Fruit fly (Drosophila melanogaster): Measurements from ENCODE around the gene tgy.
A peak's percentile ranks its signal among the peaks of the same experiment; 100 is the strongest.

The tgy gene

DNA sequence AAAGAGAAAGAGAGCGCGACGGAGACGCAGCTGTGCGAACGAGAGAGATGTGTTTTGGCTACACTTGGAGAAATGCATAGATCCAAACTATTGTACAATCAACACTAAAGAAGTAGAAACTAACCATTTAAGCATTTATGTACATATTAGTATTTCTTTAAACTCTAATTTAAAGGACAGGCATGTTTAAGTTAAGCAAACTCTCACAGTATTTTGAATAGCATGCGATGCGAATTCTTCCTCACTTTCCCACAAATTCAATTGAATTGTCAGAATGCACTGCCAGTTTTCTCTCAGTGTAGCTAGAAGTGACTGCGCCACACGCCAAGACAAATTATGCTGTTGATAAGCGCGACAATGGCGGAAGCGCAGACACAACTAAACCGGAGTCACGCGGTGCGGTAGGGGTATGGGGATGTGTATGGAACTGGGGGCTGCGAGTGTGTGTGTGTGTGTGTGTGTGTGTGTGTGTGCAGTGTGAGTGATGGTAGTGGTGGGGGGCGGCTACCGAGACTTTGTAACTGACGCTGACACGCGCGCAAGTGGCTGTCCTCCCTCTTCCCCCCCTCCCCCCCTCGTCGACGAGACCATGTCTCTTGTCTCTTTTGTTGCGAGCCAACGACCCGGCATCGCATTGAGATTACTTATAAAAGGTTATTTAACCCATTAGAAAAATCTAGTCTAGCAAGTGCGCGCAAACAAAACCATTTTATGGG, 20.1 kb downstream of the tgy start:
- TF ChIP-seq Ets96B (tag; optimal IDR thresholded peaks at IDR 0.05) (peak; percentile 17), Smox (GFP tag; optimal IDR thresholded peaks at IDR 0.05) (no peak), Hr4 (GFP tag; optimal IDR thresholded peaks at IDR 0.05) (peak; percentile 4), Sox14 (GFP tag; optimal IDR thresholded peaks at IDR 0.05) (peak; percentile 31), CG6808 (GFP tag; optimal IDR thresholded peaks at IDR 0.05) (peak; percentile 6), pdm3 (GFP tag; optimal IDR thresholded peaks at IDR 0.05) (peak; percentile 18), spab (GFP tag; optimal IDR thresholded peaks at IDR 0.05) (no peak), salr (GFP tag; optimal IDR thresholded peaks at IDR 0.05) (peak in 1 of 2 experiments; percentile 14), Hr38 (GFP tag; optimal IDR thresholded peaks at IDR 0.05) (no peak), dsx (GFP tag; optimal IDR thresholded peaks at IDR 0.05; ENCODE audit: poor library complexity, severe bottlenecking) (peak; percentile 7), Blimp-1 (GFP tag; optimal IDR thresholded peaks at IDR 0.05) (no peak), CG10669 (GFP tag; optimal IDR thresholded peaks at IDR 0.05) (peak; percentile 16), CG10631 (GFP tag; optimal IDR thresholded peaks at IDR 0.05) (peak; percentile 36), Met (GFP tag; optimal IDR thresholded peaks at IDR 0.05) (no peak), CG8632 (GFP tag; optimal IDR thresholded peaks at IDR 0.05) (no peak), achi (GFP tag; optimal IDR thresholded peaks at IDR 0.05) (peak; percentile 18), fkh (GFP tag; optimal IDR thresholded peaks at IDR 0.05) (no peak), acj6 (GFP tag; optimal IDR thresholded peaks at IDR 0.05) (no peak), Eip93F (GFP tag; optimal IDR thresholded peaks at IDR 0.05) (no peak), CG15336 (GFP tag; IDR thresholded peaks at IDR 0.05) (peak; percentile 44), CG7368 (GFP tag; optimal IDR thresholded peaks at IDR 0.05) (no peak), Hr39 (GFP tag; optimal IDR thresholded peaks at IDR 0.05) (no peak), fd59A (GFP tag; optimal IDR thresholded peaks at IDR 0.05) (peak; percentile 14), CG6276 (GFP tag; optimal IDR thresholded peaks at IDR 0.05) (peak; percentile 45), dac (GFP tag; optimal IDR thresholded peaks at IDR 0.05) (no peak), Lpt (GFP tag; optimal IDR thresholded peaks at IDR 0.05) (no peak), svp (GFP tag) (peak; percentile 53), eg (GFP tag; IDR thresholded peaks at IDR 0.05) (peak; percentile 45; the same call in 1 of the 3 replicates), ss (GFP tag; optimal IDR thresholded peaks at IDR 0.05) (no peak), Gug (GFP tag; IDR thresholded peaks at IDR 0.05) (0 out of 2 replicates have a peak, but pooled peaks have one; percentile 11), Ets21C (GFP tag; optimal IDR thresholded peaks at IDR 0.05) (no peak), CG16779 (tag; optimal IDR thresholded peaks at IDR 0.05) (no peak), CG3919 (GFP tag; optimal IDR thresholded peaks at IDR 0.05) (peak; percentile 23), lz (GFP tag; optimal IDR thresholded peaks at IDR 0.05) (no peak), topi (GFP tag; optimal IDR thresholded peaks at IDR 0.05) (no peak), CG31627 (GFP tag; optimal IDR thresholded peaks at IDR 0.05) (no peak), OdsH (GFP tag; optimal IDR thresholded peaks at IDR 0.05) (peak; percentile 27), CG32006 (GFP tag; optimal IDR thresholded peaks at IDR 0.05) (peak; percentile 73), CG8119 (GFP tag; IDR thresholded peaks at IDR 0.05) (peak; percentile 62; the same call in 2 of the 3 replicates), CG4318 (GFP tag; optimal IDR thresholded peaks at IDR 0.05) (peak; percentile 49), CG6792 (GFP tag; optimal IDR thresholded peaks at IDR 0.05) (no peak), CG34406 (GFP tag; optimal IDR thresholded peaks at IDR 0.05) (no peak), CG6854 (GFP tag; optimal IDR thresholded peaks at IDR 0.05) (no peak), Eip78C (GFP tag) (peak; percentile 63), CG9139 (GFP tag; optimal IDR thresholded peaks at IDR 0.05) (no peak), CG3032 (tag; optimal IDR thresholded peaks at IDR 0.05) (peak; percentile 13), CG8319 (GFP tag; optimal IDR thresholded peaks at IDR 0.05) (no peak), esn (GFP tag; optimal IDR thresholded peaks at IDR 0.05) (no peak), CG6163 (GFP tag; IDR thresholded peaks at IDR 0.05) (no peak)
